Fruit fly (Drosophila melanogaster) whole organism, embryonic: Measurements from ENCODE around the gene CG13482.

Experiments used
- B-H2 ChIP-seq: fragments of 200-800 bp; sonication (Bioruptor generic); optimal IDR thresholded peaks from 2 replicates; lab custom pipeline; 2018; ENCODE audit warnings: missing biosample characterization, mild to moderate bottlenecking, missing genetic modification characterization
- C15 ChIP-seq: fragments of 200-800 bp; sonication (Bioruptor generic); IDR thresholded peaks from 3 replicates; pipeline ENCODE4 v1.3.6; 2022; ENCODE audit warnings: missing biosample characterization, missing genetic modification characterization
- CG10366 ChIP-seq: fragments of 200-800 bp; sonication (Bioruptor generic); IDR thresholded peaks from 2 replicates; pipeline ENCODE4 v1.3.6; 2022; ENCODE audit warnings: missing biosample characterization, missing genetic modification characterization
- CG11247 ChIP-seq: fragments of 200-800 bp; sonication (Bioruptor generic); IDR thresholded peaks from 2 replicates; pipeline ENCODE4 v1.3.6; 2022; ENCODE audit warnings: missing biosample characterization, missing genetic modification characterization
- CG11504 ChIP-seq: fragments of 200-800 bp; sonication (Bioruptor generic); optimal IDR thresholded peaks from 3 replicates; lab custom pipeline; 2019; ENCODE audit warnings: missing biosample characterization, mild to moderate bottlenecking, missing genetic modification characterization, moderate library complexity
- CG12391 ChIP-seq: fragments of 200-800 bp; sonication (Bioruptor generic); optimal IDR thresholded peaks from 3 replicates; lab custom pipeline; 2018; ENCODE audit warnings: missing biosample characterization, mild to moderate bottlenecking, missing genetic modification characterization, moderate library complexity
- CG12942 ChIP-seq: fragments of 200-800 bp; sonication (Bioruptor generic); optimal IDR thresholded peaks from 3 replicates; lab custom pipeline; 2016; ENCODE audit warnings: missing biosample characterization, missing genetic modification characterization
- CG1832 ChIP-seq: fragments of 200-800 bp; sonication (Bioruptor generic); optimal IDR thresholded peaks from 2 replicates; lab custom pipeline; 2017; ENCODE audit warnings: missing biosample characterization, mild to moderate bottlenecking, missing genetic modification characterization, inconsistent platforms
- CG3065 ChIP-seq: fragments of 200-800 bp; sonication (Bioruptor generic); optimal IDR thresholded peaks from 2 replicates; lab custom pipeline; 2016; ENCODE audit warnings: missing biosample characterization, missing genetic modification characterization
- CG31365 ChIP-seq: fragments of 200-800 bp; sonication (Bioruptor generic); optimal IDR thresholded peaks from 2 replicates; lab custom pipeline; 2018; ENCODE audit warnings: missing biosample characterization, mild to moderate bottlenecking, missing genetic modification characterization
- CG32532 ChIP-seq: fragments of 200-800 bp; sonication (Bioruptor generic); IDR thresholded peaks from 2 replicates; pipeline ENCODE4 v1.3.6; 2022; ENCODE audit warnings: missing biosample characterization, missing genetic modification characterization
- CG33557 ChIP-seq: fragments of 200-800 bp; sonication (Bioruptor generic); optimal IDR thresholded peaks from 2 replicates; lab custom pipeline; 2019; ENCODE audit warnings: missing biosample characterization, mild to moderate bottlenecking, missing genetic modification characterization, moderate library complexity
- CG5180 ChIP-seq: fragments of 200-800 bp; sonication (Bioruptor generic); optimal IDR thresholded peaks from 3 replicates; lab custom pipeline; 2017; ENCODE audit warnings: missing biosample characterization, missing genetic modification characterization, mild to moderate bottlenecking, moderate library complexity, missing genetic modification reagents
- CG6175 ChIP-seq: fragments of 200-800 bp; sonication (Bioruptor generic); IDR thresholded peaks from 3 replicates; pipeline ENCODE4 v1.3.6; 2022; ENCODE audit warnings: missing biosample characterization, missing genetic modification characterization
- CG6254 ChIP-seq: fragments of 200-800 bp; sonication (Bioruptor generic); optimal IDR thresholded peaks from 3 replicates; lab custom pipeline; 2017; ENCODE audit warnings: mild to moderate bottlenecking, missing biosample characterization, missing genetic modification reagents, missing genetic modification characterization
- CG6854 ChIP-seq: fragments of 200-800 bp; sonication (Bioruptor generic); optimal IDR thresholded peaks from 3 replicates; lab custom pipeline; 2017; ENCODE audit warnings: missing biosample characterization, mild to moderate bottlenecking, missing genetic modification characterization
- CG8478 ChIP-seq: fragments of >200 bp; optimal IDR thresholded peaks from 2 replicates; lab custom pipeline; 2018
- CG9817 ChIP-seq: fragments of 200-800 bp; sonication (Bioruptor generic); optimal IDR thresholded peaks from 2 replicates; lab custom pipeline; 2018; ENCODE audit warnings: missing biosample characterization, mild to moderate bottlenecking, missing genetic modification characterization, moderate library complexity
- CG9876 ChIP-seq: fragments of 200-800 bp; sonication (Bioruptor generic); optimal IDR thresholded peaks from 2 replicates; lab custom pipeline; 2016; ENCODE audit warnings: missing biosample characterization, missing genetic modification characterization
- CG9932 ChIP-seq: fragments of 200-800 bp; sonication (Bioruptor generic); IDR thresholded peaks from 2 replicates; pipeline ENCODE4 v1.3.6; 2022; ENCODE audit warnings: missing biosample characterization, missing genetic modification characterization
- CHES-1-like ChIP-seq: fragments of 200-800 bp; sonication (Bioruptor generic); optimal IDR thresholded peaks from 2 replicates; lab custom pipeline; 2016; ENCODE audit warnings: missing biosample characterization, missing genetic modification characterization
- D ChIP-seq, 2 experiments: fragments of 200-800 bp in 1 of 2; fragments of >200 bp in 1 of 2; sonication (Bioruptor generic) in 1 of 2; optimal IDR thresholded peaks; 2 replicates in 1 of 2; 3 replicates in 1 of 2; lab custom pipeline; 2017; ENCODE audit warnings: mild to moderate bottlenecking in 1 of 2, missing biosample characterization in 1 of 2, missing genetic modification characterization in 1 of 2, missing genetic modification reagents in 1 of 2
- Dbx ChIP-seq: fragments of 200-800 bp; sonication (Bioruptor generic); IDR thresholded peaks from 3 replicates; pipeline ENCODE4 v1.3.6; 2022; ENCODE audit warnings: missing biosample characterization, missing genetic modification characterization
- Deaf1 ChIP-seq: fragments of 200-800 bp; optimal IDR thresholded peaks from 3 replicates; lab custom pipeline; 2019; ENCODE audit warnings: missing biosample characterization, mild to moderate bottlenecking, missing genetic modification characterization, moderate library complexity
- Dll ChIP-seq: fragments of 200-800 bp; sonication (Bioruptor generic); IDR thresholded peaks from 4 replicates; pipeline ENCODE4 v1.3.6; 2022; ENCODE audit warnings: missing biosample characterization, missing genetic modification characterization; ENCODE audit not compliant: partially characterized antibody
- ERR ChIP-seq: fragments of 200-800 bp; sonication (Bioruptor generic); optimal IDR thresholded peaks from 2 replicates; lab custom pipeline; 2016; ENCODE audit warnings: missing biosample characterization, missing genetic modification characterization
- Gsc ChIP-seq: fragments of 200-800 bp; sonication (Bioruptor generic); IDR thresholded peaks from 2 replicates; pipeline ENCODE4 v1.3.6; 2022; ENCODE audit warnings: missing biosample characterization, missing genetic modification characterization
- H2.0 ChIP-seq: fragments of 200-800 bp; sonication (Bioruptor generic); IDR thresholded peaks from 2 replicates; pipeline ENCODE4 v1.3.6; 2022; ENCODE audit warnings: missing biosample characterization, missing genetic modification characterization
- HmgD ChIP-seq: fragments of 200-800 bp; sonication (Bioruptor generic); optimal IDR thresholded peaks from 3 replicates; lab custom pipeline; 2016; ENCODE audit warnings: missing biosample characterization, missing genetic modification characterization
- Hr51 ChIP-seq, 2 experiments: fragments of 200-800 bp; sonication (Bioruptor generic); optimal IDR thresholded peaks; 2 replicates in 1 of 2; 3 replicates in 1 of 2; lab custom pipeline; 2016 to 2018; ENCODE audit warnings: missing biosample characterization in 2 of 2, missing genetic modification characterization in 2 of 2, mild to moderate bottlenecking in 1 of 2, moderate library complexity in 1 of 2
- Rfx ChIP-seq: fragments of 200-800 bp; sonication (Bioruptor generic); IDR thresholded peaks from 2 replicates; pipeline ENCODE4 v1.3.6; 2022; ENCODE audit warnings: missing biosample characterization, missing genetic modification characterization
- YL-1 ChIP-seq: fragments of 200-800 bp; sonication (Bioruptor generic); optimal IDR thresholded peaks from 3 replicates; lab custom pipeline; 2017; ENCODE audit warnings: missing biosample characterization, mild to moderate bottlenecking, missing genetic modification characterization
- abd-A ChIP-seq: fragments of 200-800 bp; sonication (Bioruptor generic); optimal IDR thresholded peaks from 3 replicates; lab custom pipeline; 2019; ENCODE audit warnings: missing biosample characterization, mild to moderate bottlenecking, missing genetic modification characterization, moderate library complexity
- al ChIP-seq: fragments of 200-800 bp; sonication (Bioruptor generic); IDR thresholded peaks from 2 replicates; pipeline ENCODE4 v1.3.6; 2022; ENCODE audit warnings: missing biosample characterization, missing genetic modification characterization
- br ChIP-seq: fragments of >200 bp; optimal IDR thresholded peaks from 2 replicates; lab custom pipeline; 2017
- cato ChIP-seq: fragments of 200-800 bp; sonication (Bioruptor generic); optimal IDR thresholded peaks from 2 replicates; lab custom pipeline; 2016; ENCODE audit warnings: missing biosample characterization, missing genetic modification characterization, borderline replicate concordance
- cg ChIP-seq: fragments of 200-800 bp; sonication (Bioruptor generic); optimal IDR thresholded peaks from 3 replicates; lab custom pipeline; 2019; ENCODE audit warnings: missing biosample characterization, mild to moderate bottlenecking, missing genetic modification characterization, moderate library complexity
- crol ChIP-seq: fragments of 200-800 bp; sonication (Bioruptor generic); IDR thresholded peaks from 2 replicates; pipeline ENCODE4 v1.3.6; 2022; ENCODE audit warnings: missing biosample characterization, missing genetic modification characterization
- crp ChIP-seq, 2 experiments: fragments of 200-800 bp; sonication (Bioruptor generic); optimal IDR thresholded peaks; 2 replicates in 1 of 2; 3 replicates in 1 of 2; lab custom pipeline; 2017; ENCODE audit warnings: missing biosample characterization in 2 of 2, missing genetic modification characterization in 2 of 2, mild to moderate bottlenecking in 1 of 2, moderate library complexity in 1 of 2
- dmrt11E ChIP-seq: fragments of 200-800 bp; sonication (Bioruptor generic); optimal IDR thresholded peaks from 3 replicates; lab custom pipeline; 2018; ENCODE audit warnings: missing biosample characterization, mild to moderate bottlenecking, missing genetic modification characterization, moderate library complexity
- gsb-n ChIP-seq: fragments of 200-800 bp; sonication (Bioruptor generic); optimal IDR thresholded peaks from 3 replicates; lab custom pipeline; 2018; ENCODE audit warnings: missing biosample characterization, mild to moderate bottlenecking, missing genetic modification characterization
- h ChIP-seq: fragments of >200 bp; optimal IDR thresholded peaks from 2 replicates; lab custom pipeline; 2017
- ham ChIP-seq: fragments of 200-800 bp; sonication (Bioruptor generic); IDR thresholded peaks from 2 replicates; pipeline ENCODE4 v1.3.6; 2022; ENCODE audit warnings: missing biosample characterization, missing genetic modification characterization
- her ChIP-seq: fragments of 200-800 bp; sonication (Bioruptor generic); optimal IDR thresholded peaks from 2 replicates; lab custom pipeline; 2016; ENCODE audit warnings: missing biosample characterization, missing genetic modification characterization
- kay ChIP-seq: fragments of 200-800 bp; sonication (Bioruptor generic); optimal IDR thresholded peaks from 2 replicates; lab custom pipeline; 2016; ENCODE audit warnings: missing biosample characterization, missing genetic modification characterization
- maf-S ChIP-seq: fragments of 200-800 bp; sonication (Bioruptor generic); optimal IDR thresholded peaks from 2 replicates; lab custom pipeline; 2016; ENCODE audit warnings: missing biosample characterization, missing genetic modification characterization
- sc ChIP-seq, 3 experiments: fragments of >200 bp in 2 of 3; fragments of 200-800 bp in 1 of 3; sonication (Bioruptor generic) in 1 of 3; optimal IDR thresholded peaks; 2 replicates in 2 of 3; 3 replicates in 1 of 3; lab custom pipeline; 2017; ENCODE audit warnings: mild to moderate bottlenecking in 1 of 3, missing biosample characterization in 1 of 3, missing genetic modification characterization in 1 of 3, missing genetic modification reagents in 1 of 3
- slou ChIP-seq: fragments of 200-800 bp; sonication (Bioruptor generic); optimal IDR thresholded peaks from 3 replicates; lab custom pipeline; 2016; ENCODE audit warnings: missing biosample characterization, missing genetic modification characterization
- tap ChIP-seq: fragments of 200-800 bp; optimal IDR thresholded peaks from 3 replicates; lab custom pipeline; 2019; ENCODE audit warnings: missing biosample characterization, mild to moderate bottlenecking, missing genetic modification characterization, moderate library complexity
- ttk ChIP-seq: fragments of 200-800 bp; sonication (Bioruptor generic); IDR thresholded peaks from 2 replicates; pipeline ENCODE4 v2.1.2; 2022; ENCODE audit warnings: missing biosample characterization, missing genetic modification characterization
- zen ChIP-seq: fragments of 200-800 bp; sonication (Bioruptor generic); optimal IDR thresholded peaks from 3 replicates; lab custom pipeline; 2018; ENCODE audit warnings: missing biosample characterization, mild to moderate bottlenecking, missing genetic modification characterization, moderate library complexity

Gene CG13482

DNA sequence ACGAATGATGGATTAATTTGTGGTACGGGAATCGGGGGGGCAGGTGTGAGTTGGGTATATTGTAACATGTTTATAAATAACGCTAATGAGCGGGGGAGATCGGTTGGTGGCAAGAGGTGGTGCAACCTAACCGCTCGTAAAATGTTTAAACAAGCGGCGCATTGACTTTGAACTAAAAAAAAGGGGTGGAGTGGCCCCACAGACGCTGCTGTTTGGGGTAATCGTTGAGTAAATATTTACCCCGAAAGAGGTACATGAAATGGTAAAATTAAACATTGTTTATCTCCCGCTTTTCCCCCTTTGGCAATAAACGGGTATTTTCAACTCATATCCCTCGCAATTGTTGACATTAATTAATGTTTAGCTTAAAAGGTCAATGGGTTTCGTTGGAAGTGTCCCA, 37.0 kb downstream of the CG13482 start (continued):
- TF ChIP-seq ERR (GFP tag; lab: Kevin White, UChicago) (no peak), gsb-n (tag; lab: Kevin White, UChicago) (peak; percentile 79), Deaf1 (tag; lab: Kevin White, UChicago) (no peak), Dbx (GFP tag; lab: Robert Waterston, UW) (no peak), cg (GFP tag; lab: Kevin White, UChicago) (no peak), crol (GFP tag; lab: Robert Waterston, UW) (peak; percentile 91), CHES-1-like (GFP tag; lab: Kevin White, UChicago) (no peak), CG8478 (lab: Kevin White, UChicago) (no peak), CG33557 (GFP tag; lab: Kevin White, UChicago) (peak; percentile 84), br (lab: Kevin White, UChicago) (no peak), B-H2 (GFP tag; lab: Kevin White, UChicago) (no peak), HmgD (GFP tag; lab: Kevin White, UChicago) (no peak), ham (GFP tag; lab: Robert Waterston, UW) (no peak), YL-1 (GFP tag; lab: Kevin White, UChicago) (peak; percentile 45), CG11504 (tag; lab: Kevin White, UChicago) (peak; percentile 53), abd-A (peak; percentile 39), CG9817 (tag; lab: Kevin White, UChicago) (peak; percentile 22), Hr51 (GFP tag; optimal IDR thresholded peaks at IDR 0.05; lab: Kevin White, UChicago) (peak; percentile 22 to 35), ttk (GFP tag; lab: Robert Waterston, UW) (no peak), zen (tag; lab: Kevin White, UChicago) (no peak), CG32532 (no peak), CG1832 (no peak), kay (GFP tag; lab: Kevin White, UChicago) (no peak), Rfx (no peak), her (GFP tag; lab: Kevin White, UChicago) (no peak), CG3065 (no peak), tap (tag; lab: Kevin White, UChicago) (peak; percentile 56), al (GFP tag; lab: Robert Waterston, UW) (no peak), C15 (GFP tag; lab: Robert Waterston, UW) (no peak), cato (GFP tag; lab: Kevin White, UChicago) (no peak), maf-S (GFP tag; lab: Kevin White, UChicago) (no peak), CG10366 (GFP tag; lab: Robert Waterston, UW) (peak; percentile 16; the same call in 1 of the 2 replicates), H2.0 (GFP tag; lab: Robert Waterston, UW) (no peak; the same call in 1 of the 2 replicates), slou (GFP tag; lab: Kevin White, UChicago) (no peak), h (lab: Kevin White, UChicago) (no peak), Dll (GFP tag; lab: Robert Waterston, UW) (no peak), CG6854 (GFP tag; lab: Kevin White, UChicago) (peak; percentile 2), CG9932 (no peak), CG9876 (GFP tag; lab: Kevin White, UChicago) (peak; percentile 13), CG31365 (tag; lab: Kevin White, UChicago) (peak; percentile 64), CG11247 (no peak), crp (GFP tag; optimal IDR thresholded peaks at IDR 0.05; lab: Kevin White, UChicago) (peak in 1 of 2 experiments; percentile 10), CG6175 (GFP tag; lab: Robert Waterston, UW) (peak; percentile 61; the same call in 2 of the 3 replicates), sc (optimal IDR thresholded peaks at IDR 0.05; lab: Kevin White, UChicago) (no peak), sc (GFP tag; optimal IDR thresholded peaks at IDR 0.05; lab: Kevin White, UChicago) (peak; percentile 71), CG6254 (GFP tag; lab: Kevin White, UChicago) (peak; percentile 75), Gsc (GFP tag; lab: Robert Waterston, UW) (no peak), CG12391 (tag; lab: Kevin White, UChicago) (peak; percentile 36), dmrt11E (tag; lab: Kevin White, UChicago) (peak; percentile 73), CG5180 (peak; percentile 76), D (optimal IDR thresholded peaks at IDR 0.05; lab: Kevin White, UChicago) (no peak), D (GFP tag; optimal IDR thresholded peaks at IDR 0.05; lab: Kevin White, UChicago) (peak; percentile 65), CG12942 (GFP tag; lab: Kevin White, UChicago) (no peak)
